Worm (Caenorhabditis elegans) whole organism, L2 larva: ENCODE measurements around the gene ZK1307.2.

ENCODE experiments used
- C34F6.9 ChIP-seq: fragments of 150-350 bp; optimal IDR thresholded peaks from 2 replicates; lab custom pipeline; 2014; ENCODE audit warnings: missing biosample characterization, missing genetic modification characterization
- F13H6.1 ChIP-seq: sonication (generic microtip); optimal IDR thresholded peaks from 2 replicates; lab custom pipeline; 2016; ENCODE audit warnings: missing genetic modification characterization, missing compliant biosample characterization
- Y55F3AM.14 ChIP-seq: fragments of 200-800 bp; sonication (Bioruptor generic); optimal IDR thresholded peaks from 2 replicates; lab custom pipeline; 2018; ENCODE audit warnings: mild to moderate bottlenecking, missing genetic modification characterization, missing compliant biosample characterization
- ZK546.5 ChIP-seq: sonication (generic microtip); optimal IDR thresholded peaks from 2 replicates; lab custom pipeline; 2017; ENCODE audit warnings: missing biosample characterization, missing genetic modification characterization
- alr-1 ChIP-seq: fragments of 150-350 bp; optimal IDR thresholded peaks from 2 replicates; lab custom pipeline; 2014; ENCODE audit warnings: missing biosample characterization, missing genetic modification characterization
- aly-2 ChIP-seq: fragments of 150-350 bp; optimal IDR thresholded peaks from 2 replicates; lab custom pipeline; 2014; ENCODE audit warnings: missing biosample characterization, missing genetic modification characterization
- ama-1 ChIP-seq: fragments of 150-350 bp; optimal IDR thresholded peaks from 2 replicates; lab custom pipeline; 2018; ENCODE audit warnings: inconsistent platforms
- blmp-1 ChIP-seq: sonication (generic microtip); optimal IDR thresholded peaks from 2 replicates; lab custom pipeline; 2017; ENCODE audit warnings: missing genetic modification characterization, mild to moderate bottlenecking, missing compliant biosample characterization, antibody characterized with exemption, moderate library complexity; ENCODE audit not compliant: insufficient read depth
- ceh-82 ChIP-seq: fragments of 150-350 bp; optimal IDR thresholded peaks from 2 replicates; lab custom pipeline; 2014; ENCODE audit warnings: missing biosample characterization, missing genetic modification characterization
- crh-2 ChIP-seq: sonication (generic microtip); optimal IDR thresholded peaks from 2 replicates; lab custom pipeline; 2017; ENCODE audit warnings: missing biosample characterization, missing genetic modification characterization
- dmd-4 ChIP-seq: sonication (generic microtip); optimal IDR thresholded peaks from 2 replicates; lab custom pipeline; 2017; ENCODE audit warnings: missing biosample characterization, missing genetic modification characterization
- elt-3 ChIP-seq: sonication (generic microtip); optimal IDR thresholded peaks from 2 replicates; lab custom pipeline; 2017; ENCODE audit warnings: missing biosample characterization, missing genetic modification characterization
- fos-1 ChIP-seq: fragments of 150-350 bp; optimal IDR thresholded peaks from 2 replicates; lab custom pipeline; 2014; ENCODE audit warnings: missing biosample characterization, missing genetic modification characterization
- gmeb-1 ChIP-seq: fragments of 150-350 bp; optimal IDR thresholded peaks from 2 replicates; lab custom pipeline; 2014; ENCODE audit warnings: missing biosample characterization, missing genetic modification characterization
- lin-11 ChIP-seq: fragments of 150-350 bp; sonication (generic microtip); optimal IDR thresholded peaks from 2 replicates; lab custom pipeline; 2014; ENCODE audit warnings: missing biosample characterization, missing genetic modification characterization, inconsistent platforms, mixed read lengths
- lin-39 ChIP-seq: fragments of 150-350 bp; optimal IDR thresholded peaks from 2 replicates; lab custom pipeline; 2014; ENCODE audit warnings: missing biosample characterization, missing genetic modification reagents, missing genetic modification characterization
- lsy-2 ChIP-seq, 2 experiments: fragments of 150-350 bp in 1 of 2; sonication (generic microtip) in 1 of 2; optimal IDR thresholded peaks; 2 replicates each; lab custom pipeline; 2014 to 2017; ENCODE audit warnings: missing biosample characterization in 2 of 2, missing genetic modification characterization in 2 of 2
- mab-5 ChIP-seq: fragments of 150-350 bp; optimal IDR thresholded peaks from 2 replicates; lab custom pipeline; 2014; ENCODE audit warnings: missing biosample characterization, missing genetic modification characterization
- mbf-1 ChIP-seq: sonication (generic microtip); optimal IDR thresholded peaks from 2 replicates; lab custom pipeline; 2017; ENCODE audit warnings: missing biosample characterization, missing genetic modification characterization
- mdl-1 ChIP-seq, 2 experiments: fragments of 150-350 bp in 1 of 2; sonication (generic microtip) in 1 of 2; optimal IDR thresholded peaks; 2 replicates each; lab custom pipeline; 2017; ENCODE audit warnings: missing biosample characterization in 2 of 2, missing genetic modification characterization in 2 of 2
- nhr-11 ChIP-seq: fragments of 150-350 bp; optimal IDR thresholded peaks from 2 replicates; lab custom pipeline; 2014; ENCODE audit warnings: missing biosample characterization, missing genetic modification characterization
- nhr-12 ChIP-seq: fragments of 150-350 bp; optimal IDR thresholded peaks from 2 replicates; lab custom pipeline; 2014; ENCODE audit warnings: missing biosample characterization, missing genetic modification characterization
- nhr-129 ChIP-seq: fragments of 150-350 bp; optimal IDR thresholded peaks from 2 replicates; lab custom pipeline; 2014; ENCODE audit warnings: missing biosample characterization, missing genetic modification characterization
- nhr-21 ChIP-seq: fragments of 150-350 bp; optimal IDR thresholded peaks from 2 replicates; lab custom pipeline; 2014; ENCODE audit warnings: missing biosample characterization, missing genetic modification characterization
- nhr-23 ChIP-seq: fragments of 150-350 bp; optimal IDR thresholded peaks from 2 replicates; lab custom pipeline; 2014; ENCODE audit warnings: missing biosample characterization, missing genetic modification reagents, missing genetic modification characterization
- nhr-237 ChIP-seq: fragments of 150-350 bp; optimal IDR thresholded peaks from 2 replicates; lab custom pipeline; 2014; ENCODE audit warnings: missing biosample characterization, missing genetic modification characterization
- nhr-6 ChIP-seq: fragments of 150-350 bp; optimal IDR thresholded peaks from 2 replicates; lab custom pipeline; 2014; ENCODE audit warnings: missing biosample characterization, missing genetic modification characterization
- nhr-77 ChIP-seq: fragments of 150-350 bp; optimal IDR thresholded peaks from 2 replicates; lab custom pipeline; 2014; ENCODE audit warnings: missing biosample characterization, missing genetic modification characterization
- sem-4 ChIP-seq: fragments of 150-350 bp; optimal IDR thresholded peaks from 2 replicates; lab custom pipeline; 2014; ENCODE audit warnings: missing biosample characterization, missing genetic modification reagents, missing genetic modification characterization
- sma-3 ChIP-seq: sonication (generic microtip); optimal IDR thresholded peaks from 2 replicates; lab custom pipeline; 2016; ENCODE audit warnings: missing genetic modification reagents, missing genetic modification characterization, missing compliant biosample characterization
- sma-9 ChIP-seq, 2 experiments: fragments of 150-350 bp in 1 of 2; sonication (generic microtip) in 1 of 2; optimal IDR thresholded peaks; 2 replicates each; lab custom pipeline; 2014 to 2016; ENCODE audit warnings: missing genetic modification characterization in 2 of 2, mild to moderate bottlenecking in 1 of 2, missing biosample characterization in 1 of 2, missing compliant biosample characterization in 1 of 2, missing genetic modification reagents in 1 of 2, moderate library complexity in 1 of 2
- unc-55 ChIP-seq: fragments of 150-350 bp; sonication (generic microtip); optimal IDR thresholded peaks from 3 replicates; lab custom pipeline; 2014; ENCODE audit warnings: missing biosample characterization, missing genetic modification reagents, missing genetic modification characterization
- zag-1 ChIP-seq: fragments of 150-350 bp; optimal IDR thresholded peaks from 2 replicates; lab custom pipeline; 2014; ENCODE audit warnings: missing biosample characterization, missing genetic modification characterization
- ztf-11 ChIP-seq: sonication (generic microtip); optimal IDR thresholded peaks from 2 replicates; lab custom pipeline; 2017; ENCODE audit warnings: missing biosample characterization, missing genetic modification characterization
- ztf-4 ChIP-seq: fragments of 150-350 bp; optimal IDR thresholded peaks from 2 replicates; lab custom pipeline; 2014; ENCODE audit warnings: missing biosample characterization, missing genetic modification characterization

Gene ZK1307.2

DNA sequence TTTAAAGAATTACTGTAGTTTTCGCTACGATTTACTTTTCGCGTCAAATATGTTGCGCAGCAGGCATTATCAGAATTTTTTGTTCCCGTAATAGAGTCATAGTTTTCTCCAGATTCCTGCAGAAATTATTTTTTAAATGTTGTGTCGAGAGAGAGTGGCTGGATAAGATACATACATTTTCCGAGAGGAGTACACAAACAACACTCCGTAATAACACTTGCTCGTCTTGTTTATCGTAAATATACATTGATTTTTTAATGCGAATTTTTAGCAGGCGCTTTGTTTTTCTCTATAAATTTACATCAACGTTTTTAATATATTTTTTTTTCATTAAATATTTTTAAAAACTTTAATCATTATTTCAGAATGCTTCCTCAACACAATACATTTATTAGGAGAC lies 15.2 kb upstream of the ZK1307.2 start, which contains the start of gene taf-8 (continued):
- TF ChIP-seq nhr-12, result no peak
- TF ChIP-seq sma-3 (GFP tag; lab: Kevin White, UChicago), result peak; percentile 32
- TF ChIP-seq, all 48 proteins: peak for 12

DNA sequence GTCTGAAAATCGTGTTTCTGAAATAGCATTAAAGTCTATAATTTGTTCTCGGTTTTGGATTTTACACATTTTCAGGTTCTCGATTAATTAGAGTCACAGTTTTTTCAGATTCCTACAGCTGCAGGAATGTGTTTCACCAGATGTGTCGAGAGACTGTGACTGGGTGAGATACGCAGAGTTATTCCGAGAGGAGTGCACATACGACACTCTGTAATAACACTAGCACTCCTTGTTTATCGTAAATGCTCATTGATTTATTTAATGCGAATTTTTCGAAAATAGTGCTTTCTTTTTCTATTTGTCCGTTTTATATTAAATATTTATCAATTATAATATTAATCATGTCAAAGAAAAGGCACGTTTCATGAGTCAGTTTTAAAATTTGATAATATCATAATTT lies 13.6 kb upstream of the ZK1307.2 start, which contains the start of gene ZK1320.11:
ZK1320.11 (plus strand) TSS at position 243 of the 400 bp plus-strand sequence.
- TF ChIP-seq C34F6.9 (tag; lab: Kevin White, UChicago) (peak; percentile 34), lin-39 (tag; lab: Kevin White, UChicago) (no peak), F13H6.1 (tag; lab: Kevin White, UChicago) (no peak), blmp-1 (tag; lab: Kevin White, UChicago) (no peak), ztf-11 (tag; lab: Kevin White, UChicago) (no peak), nhr-11 (tag; lab: Kevin White, UChicago) (no peak), lin-11 (tag; lab: Kevin White, UChicago) (no peak), nhr-12 (no peak), unc-55 (peak; percentile 73), nhr-129 (peak; percentile 16), gmeb-1 (tag; lab: Kevin White, UChicago) (no peak), sma-9 (GFP tag; optimal IDR thresholded peaks at IDR 0.05; lab: Kevin White, UChicago) (no peak), sma-9 (tag; optimal IDR thresholded peaks at IDR 0.05; lab: Kevin White, UChicago) (no peak), ama-1 (no peak), lsy-2 (tag; optimal IDR thresholded peaks at IDR 0.05; lab: Kevin White, UChicago) (peak in 1 of 2 experiments; percentile 60)

DNA sequence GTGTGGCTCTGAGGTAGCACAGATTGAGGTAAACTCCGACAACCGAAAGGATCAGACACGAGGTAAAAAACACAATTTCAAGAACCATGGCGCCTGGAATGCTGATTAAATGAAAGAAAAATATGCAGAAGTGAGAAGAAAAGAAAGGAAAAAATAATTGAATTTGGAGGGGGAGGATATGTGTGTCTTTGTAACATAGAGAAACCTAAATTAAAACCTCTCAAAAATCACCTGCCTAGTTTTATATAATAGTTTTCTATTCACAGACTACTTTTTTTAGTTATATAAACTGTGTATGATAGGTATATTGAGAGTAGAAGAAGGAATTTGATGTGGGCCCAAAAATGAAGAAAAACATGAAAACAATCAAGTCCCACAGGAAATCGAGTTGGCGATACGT lies 11.8 kb upstream of the ZK1307.2 start, which contains the start of gene ZK1320.5:
ZK1320.5 (minus strand) TSS at position 101 of the 400 bp plus-strand sequence.
- no peak for TF ChIP-seq Y55F3AM.14 (GFP tag; lab: Kevin White, UChicago)
- TF ChIP-seq ztf-11 (tag; lab: Kevin White, UChicago), result no peak
- TF ChIP-seq zag-1 (tag; lab: Kevin White, UChicago), result no peak

DNA sequence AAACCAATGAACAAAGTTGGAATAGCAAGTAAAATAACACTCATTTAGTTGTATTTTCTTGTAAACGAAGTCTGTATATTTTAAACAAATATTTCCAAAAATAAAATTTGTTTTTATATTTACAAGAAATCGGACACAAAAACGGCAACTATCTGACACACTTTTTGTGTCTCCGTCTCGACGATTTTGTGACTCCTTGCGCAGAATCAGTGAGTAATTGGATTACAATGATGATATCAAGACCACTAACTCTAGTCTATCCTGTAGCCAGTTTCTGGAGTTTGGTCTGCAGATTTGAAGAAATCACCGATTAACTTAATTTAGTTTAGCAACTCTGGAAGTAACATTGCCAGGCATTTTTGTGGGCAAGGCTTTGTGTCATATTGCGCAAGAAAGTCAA lies 9.0 kb upstream of the ZK1307.2 start, which contains the start of gene cyp-13A10:
cyp-13A10 (minus strand) TSS at position 88 of the 400 bp plus-strand sequence.
- peak; percentile 22 for TF ChIP-seq fos-1
- no peak for TF ChIP-seq nhr-237 (tag; lab: Kevin White, UChicago)

DNA sequence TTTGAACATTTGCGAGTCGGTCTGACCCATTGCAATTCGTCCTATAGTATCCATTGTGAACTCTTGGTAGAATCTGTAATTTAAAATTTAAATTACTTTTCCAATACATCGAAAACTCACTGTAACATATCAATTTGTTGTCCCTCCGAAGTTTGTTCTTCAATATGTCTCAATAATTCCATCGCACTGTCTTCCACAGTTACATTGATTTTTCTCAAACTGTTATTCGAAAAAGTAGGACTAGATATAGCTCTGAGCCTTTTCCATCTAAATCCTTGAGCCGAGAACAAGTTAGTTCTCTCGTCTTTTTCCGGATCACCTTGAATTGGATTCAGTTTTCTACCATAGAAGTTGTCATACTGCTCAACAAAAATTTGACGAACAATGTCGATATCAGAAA lies 8.4 kb upstream of the ZK1307.2 start:
- TF ChIP-seq ztf-11 (tag; lab: Kevin White, UChicago) (no peak), C34F6.9 (tag; lab: Kevin White, UChicago) (no peak), gmeb-1 (tag; lab: Kevin White, UChicago) (no peak), lin-39 (tag; lab: Kevin White, UChicago) (no peak), sma-9 (GFP tag; optimal IDR thresholded peaks at IDR 0.05; lab: Kevin White, UChicago) (no peak), sma-9 (tag; optimal IDR thresholded peaks at IDR 0.05; lab: Kevin White, UChicago) (no peak), nhr-21 (tag; lab: Kevin White, UChicago) (no peak), nhr-77 (no peak), crh-2 (tag; lab: Kevin White, UChicago) (no peak), F13H6.1 (tag; lab: Kevin White, UChicago) (no peak), ZK546.5 (tag; lab: Kevin White, UChicago) (no peak), mbf-1 (no peak), zag-1 (tag; lab: Kevin White, UChicago) (no peak), ztf-4 (tag; lab: Kevin White, UChicago) (no peak), elt-3 (tag; lab: Kevin White, UChicago) (no peak)

DNA sequence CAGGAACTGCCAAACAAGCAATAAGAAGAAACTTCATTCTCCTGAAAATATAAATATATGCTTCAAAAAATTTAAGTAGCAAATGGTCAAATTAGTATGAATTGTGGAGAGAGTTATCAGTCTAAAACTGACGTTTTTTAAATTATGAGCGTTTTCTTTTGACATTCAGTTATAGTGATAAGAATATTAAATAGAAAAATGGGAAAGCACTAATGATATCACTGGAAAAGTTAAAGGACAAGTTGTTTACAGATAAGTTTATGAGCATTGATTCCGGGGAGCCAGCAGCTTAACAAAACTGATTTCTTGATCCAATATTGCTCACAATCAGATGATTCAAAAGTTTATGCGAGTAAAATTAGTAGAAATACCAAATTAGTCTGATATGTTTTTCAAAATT lies 6.6 kb upstream of the ZK1307.2 start, which contains the start of gene ZK1320.3:
ZK1320.3 (minus strand) TSS at position 41 of the 400 bp plus-strand sequence.
- TF ChIP-seq sem-4 (tag; lab: Kevin White, UChicago) (no peak), fos-1 (peak; percentile 87), alr-1 (tag; lab: Kevin White, UChicago) (no peak), nhr-11 (tag; lab: Kevin White, UChicago) (no peak)
- TF ChIP-seq, all 48 proteins: peak for 1

DNA sequence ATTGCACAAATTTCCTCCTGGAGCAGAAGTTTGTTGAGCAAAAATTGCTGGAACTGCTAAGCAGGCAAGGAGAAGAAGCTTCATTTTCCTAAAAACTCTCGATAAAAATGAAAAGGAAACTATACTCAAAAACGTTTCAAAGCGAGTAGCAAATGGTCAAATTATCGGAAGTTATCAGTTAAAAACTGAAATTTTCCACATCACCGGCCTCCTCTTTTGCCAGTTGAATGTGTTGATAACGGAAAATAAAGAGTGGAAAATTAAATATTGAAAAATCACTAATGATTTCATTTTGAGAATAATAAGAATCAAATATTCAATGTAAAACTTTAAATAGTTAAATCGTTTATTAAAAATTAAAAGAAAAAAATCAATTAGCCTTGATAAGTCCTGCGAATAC lies 5.2 kb upstream of the ZK1307.2 start, which contains the start of gene ZK1320.2:
ZK1320.2 (minus strand) TSS at position 88 of the 400 bp plus-strand sequence.
- no peak for TF ChIP-seq gmeb-1 (tag; lab: Kevin White, UChicago)
- no peak for TF ChIP-seq alr-1 (tag; lab: Kevin White, UChicago)
- TF ChIP-seq ceh-82 (tag; lab: Kevin White, UChicago), result no peak
- no peak for TF ChIP-seq ztf-4 (tag; lab: Kevin White, UChicago)
- no peak for TF ChIP-seq nhr-12
- no peak for TF ChIP-seq lsy-2 (tag; optimal IDR thresholded peaks at IDR 0.05; lab: Kevin White, UChicago)
- no peak for TF ChIP-seq nhr-6 (tag; lab: Kevin White, UChicago)
- no peak for TF ChIP-seq blmp-1 (tag; lab: Kevin White, UChicago)
- peak; percentile 52 for TF ChIP-seq crh-2 (tag; lab: Kevin White, UChicago)
- no peak for TF ChIP-seq mab-5 (tag; lab: Kevin White, UChicago)
- peak; percentile 79 for TF ChIP-seq fos-1
- no peak for TF ChIP-seq dmd-4 (tag; lab: Kevin White, UChicago)
- no peak for TF ChIP-seq aly-2 (tag; lab: Kevin White, UChicago)
- no peak for TF ChIP-seq unc-55
- no peak for TF ChIP-seq sma-9 (GFP tag; optimal IDR thresholded peaks at IDR 0.05; lab: Kevin White, UChicago)
- TF ChIP-seq sma-9 (tag; optimal IDR thresholded peaks at IDR 0.05; lab: Kevin White, UChicago), result no peak
- no peak for TF ChIP-seq nhr-23 (tag; lab: Kevin White, UChicago)
- no peak for TF ChIP-seq mdl-1 (tag; optimal IDR thresholded peaks at IDR 0.05; lab: Kevin White, UChicago)
